Worm (Caenorhabditis elegans): ENCODE measurements around the gene wdr-5.1.
A peak's percentile ranks its signal among the peaks of the same experiment; 100 is the strongest.

Gene wdr-5.1

ce11 chrIII:3670336-3670735 is 34.7 kb upstream of the wdr-5.1 start, which contains the start of gene C46F11.6:
Gene C46F11.6, minus strand, starts transcription at chrIII:3670436.
- no peak for TF ChIP-seq B0261.1 (tag; optimal IDR thresholded peaks at IDR 0.05)
- no peak for TF ChIP-seq K11D2.4 (GFP tag; IDR thresholded peaks at IDR 0.05)
- no peak for TF ChIP-seq ccch-3 (GFP tag; optimal IDR thresholded peaks at IDR 0.05)

DNA sequence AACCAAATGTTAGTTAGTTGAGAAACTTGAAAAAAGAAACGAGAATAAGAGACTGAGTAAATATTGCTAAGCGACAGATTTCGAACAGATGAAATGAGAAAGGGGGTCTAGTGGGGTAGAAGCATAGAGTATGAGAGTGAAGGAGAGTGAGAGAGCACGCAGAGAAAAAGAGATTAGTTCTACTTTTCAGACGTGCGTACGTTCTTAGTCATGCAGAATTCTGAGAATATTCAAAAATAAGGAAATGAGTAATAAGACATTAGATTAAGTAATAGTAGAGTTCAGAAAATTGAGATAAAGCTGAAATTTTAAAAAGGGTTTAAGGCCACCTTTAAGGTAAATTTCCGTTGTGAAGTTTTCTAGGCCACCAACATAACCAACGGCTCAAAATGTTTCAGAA is 34.1 kb upstream of the wdr-5.1 start:
- TF ChIP-seq madf-8 (GFP tag; conservative IDR thresholded peaks at IDR 0.05) = no peak
- TF ChIP-seq xnd-1 (tag; optimal IDR thresholded peaks at IDR 0.05) = no peak
- TF ChIP-seq lin-40 (tag; optimal IDR thresholded peaks at IDR 0.05) = no peak
- TF ChIP-seq hmg-1.2 (GFP tag; IDR thresholded peaks at IDR 0.05) = 0 out of 2 replicates have a peak, but pooled peaks have one; percentile 5
- no peak for TF ChIP-seq hsf-1 (GFP tag; IDR thresholded peaks at IDR 0.05)

ce11 chrIII:3672839-3673238 is 32.2 kb upstream of the wdr-5.1 start:
- TF ChIP-seq C17E4.6 (GFP tag; IDR thresholded peaks at IDR 0.05) = no peak
- peak in 1 of 3 experiments; percentile 2 for TF ChIP-seq lin-35 (GFP tag; optimal IDR thresholded peaks at IDR 0.05)
- no peak for TF ChIP-seq cebp-1 (GFP tag; IDR thresholded peaks at IDR 0.05)
- peak; percentile 21 for TF ChIP-seq cebp-1 (tag; optimal IDR thresholded peaks at IDR 0.05)
- no peak for TF ChIP-seq egl-18 (GFP tag; IDR thresholded peaks at IDR 0.05)
- peak; percentile 11 for TF ChIP-seq lin-40 (tag; optimal IDR thresholded peaks at IDR 0.05)
- no peak for TF ChIP-seq ets-4 (GFP tag; optimal IDR thresholded peaks at IDR 0.05)
- TF ChIP-seq dpl-1 (GFP tag; optimal IDR thresholded peaks at IDR 0.05) = no peak
- no peak for TF ChIP-seq nhr-90 (tag; optimal IDR thresholded peaks at IDR 0.05)
- no peak for TF ChIP-seq nfya-2 (GFP tag; IDR thresholded peaks at IDR 0.05)
- TF ChIP-seq Y56A3A.18 (GFP tag; IDR thresholded peaks at IDR 0.05) = no peak
- TF ChIP-seq ztf-18 (tag; optimal IDR thresholded peaks at IDR 0.05) = no peak
- TF ChIP-seq K12H6.12 (tag; optimal IDR thresholded peaks at IDR 0.05) = peak; percentile 22
- peak; percentile 89 for TF ChIP-seq ceh-27 (GFP tag; optimal IDR thresholded peaks at IDR 0.05)
- TF ChIP-seq snpc-1.1 (tag; optimal IDR thresholded peaks at IDR 0.05; ENCODE audit: insufficient read depth) = no peak
- TF ChIP-seq Y79H2A.3 (GFP tag; conservative IDR thresholded peaks at IDR 0.05) = no peak

DNA sequence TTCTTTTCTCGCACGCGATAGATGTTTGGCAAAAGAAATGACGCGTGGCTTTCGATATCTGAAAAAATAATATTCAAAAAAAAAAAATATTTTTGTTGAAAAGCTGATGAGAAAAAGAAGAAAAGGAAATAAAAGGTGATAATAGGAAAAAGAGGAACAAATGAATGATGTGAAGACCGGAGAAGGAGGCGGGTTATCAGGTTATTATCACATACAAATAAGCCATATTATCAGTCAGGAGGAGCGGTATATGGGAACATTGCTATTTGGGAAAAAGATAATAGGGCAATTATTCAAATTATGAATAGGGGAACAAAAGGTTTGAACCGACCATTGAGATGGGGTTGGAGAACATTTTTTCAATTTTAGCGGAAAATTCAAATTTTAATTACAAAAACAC is 30.9 kb upstream of the wdr-5.1 start:
- TF ChIP-seq B0019.2 (GFP tag; conservative IDR thresholded peaks at IDR 0.05) (no peak), mcd-1 (GFP tag; IDR thresholded peaks at IDR 0.05) (no peak), unc-62 (GFP tag; optimal IDR thresholded peaks at IDR 0.05) (no peak), F49E8.2 (tag; optimal IDR thresholded peaks at IDR 0.05; ENCODE audit: insufficient read depth) (no peak), snpc-4 (GFP tag; optimal IDR thresholded peaks at IDR 0.05) (no peak), snpc-4 (tag; optimal IDR thresholded peaks at IDR 0.05) (no peak), rpc-1 (optimal IDR thresholded peaks at IDR 0.05) (no peak), rpc-1 (tag; optimal IDR thresholded peaks at IDR 0.05) (no peak), madf-10 (tag; optimal IDR thresholded peaks at IDR 0.05) (no peak), hmg-1.2 (GFP tag; IDR thresholded peaks at IDR 0.05) (no peak), F10E7.11 (tag; optimal IDR thresholded peaks at IDR 0.05) (no peak), dpl-1 (GFP tag; optimal IDR thresholded peaks at IDR 0.05) (no peak), madf-6 (GFP tag; IDR thresholded peaks at IDR 0.05) (no peak), nhr-27 (tag; optimal IDR thresholded peaks at IDR 0.05) (no peak), ceh-79 (tag; optimal IDR thresholded peaks at IDR 0.05) (no peak), lir-1 (GFP tag; conservative IDR thresholded peaks at IDR 0.05) (no peak), Y95B8A.8 (GFP tag; IDR thresholded peaks at IDR 0.05) (no peak), ceh-27 (GFP tag; optimal IDR thresholded peaks at IDR 0.05) (no peak), egrh-3 (GFP tag; IDR thresholded peaks at IDR 0.05) (no peak), hlh-12 (tag; optimal IDR thresholded peaks at IDR 0.05) (no peak)

Data from whole organism, young adult.